Worm (Caenorhabditis elegans): Measurements from ENCODE around the gene Y67D2.5.

- TF ChIP-seq lin-40 (tag; optimal IDR thresholded peaks at IDR 0.05): no peak
- TF ChIP-seq mcd-1 (GFP tag; IDR thresholded peaks at IDR 0.05): no peak
- TF ChIP-seq egl-18 (GFP tag; IDR thresholded peaks at IDR 0.05): no peak
- TF ChIP-seq madf-3 (GFP tag; IDR thresholded peaks at IDR 0.05): no peak
- no peak for TF ChIP-seq egl-44 (GFP tag; IDR thresholded peaks at IDR 0.05)
- TF ChIP-seq snpc-1.3 (tag; optimal IDR thresholded peaks at IDR 0.05; ENCODE audit: insufficient read depth): no peak
- no peak for TF ChIP-seq snpc-4 (GFP tag; optimal IDR thresholded peaks at IDR 0.05)
- no peak for TF ChIP-seq snpc-4 (tag; optimal IDR thresholded peaks at IDR 0.05)
- TF ChIP-seq lsl-1 (GFP tag; optimal IDR thresholded peaks at IDR 0.05): no peak
- TF ChIP-seq mes-4 (tag; optimal IDR thresholded peaks at IDR 0.05): no peak
- no peak for TF ChIP-seq athp-1 (tag; optimal IDR thresholded peaks at IDR 0.05)
- TF ChIP-seq ceh-27 (GFP tag; optimal IDR thresholded peaks at IDR 0.05): no peak
Measured at ce11 chrIII:1575651-1576050, 35.6 kb upstream of the Y67D2.5 start.

Measured in whole organism, young adult.